Fruit fly (Drosophila melanogaster) whole organism, wandering third instar larva: Measurements from ENCODE around the gene CG17568.

Source experiments
- Abd-B ChIP-seq: fragments of >200 bp; optimal IDR thresholded peaks from 2 replicates; lab custom pipeline; 2017; ENCODE audit warnings: missing biosample characterization, missing genetic modification characterization
- CG32264 ChIP-seq: fragments of 200-800 bp; sonication (Bioruptor generic); optimal IDR thresholded peaks from 2 replicates; lab custom pipeline; 2016; ENCODE audit warnings: missing biosample characterization, missing genetic modification characterization
- CG9705 ChIP-seq: fragments of 200-800 bp; sonication (Bioruptor generic); optimal IDR thresholded peaks from 2 replicates; lab custom pipeline; 2018; ENCODE audit warnings: missing biosample characterization, mild to moderate bottlenecking, missing genetic modification characterization
- CrebA ChIP-seq: fragments of 200-800 bp; sonication (Bioruptor generic); optimal IDR thresholded peaks from 2 replicates; lab custom pipeline; 2016; ENCODE audit warnings: missing biosample characterization, mild to moderate bottlenecking, missing genetic modification characterization, borderline replicate concordance
- Dfd ChIP-seq: fragments of >200 bp; optimal IDR thresholded peaks from 2 replicates; lab custom pipeline; 2017; ENCODE audit warnings: missing biosample characterization, missing genetic modification characterization
- Dif ChIP-seq: fragments of 200-275, 200-300 bp; sonication (Bioruptor generic); optimal IDR thresholded peaks from 2 replicates; lab custom pipeline; 2018; ENCODE audit warnings: missing biosample characterization, missing genetic modification characterization; ENCODE audit not compliant: partially characterized antibody
- GATAd ChIP-seq: sonication (Bioruptor generic); optimal IDR thresholded peaks from 2 replicates; lab custom pipeline; 2016; ENCODE audit warnings: missing biosample characterization, missing genetic modification characterization
- HLH106 ChIP-seq: fragments of 200-800 bp; optimal IDR thresholded peaks from 3 replicates; lab custom pipeline; 2019; ENCODE audit warnings: missing biosample characterization, mild to moderate bottlenecking, missing genetic modification characterization, moderate library complexity
- Hnf4 ChIP-seq: fragments of 200-800 bp; sonication (Bioruptor generic); optimal IDR thresholded peaks from 2 replicates; lab custom pipeline; 2016; ENCODE audit warnings: missing biosample characterization, mild to moderate bottlenecking, missing genetic modification characterization
- Hr78 ChIP-seq: fragments of >200 bp; optimal IDR thresholded peaks from 2 replicates; lab custom pipeline; 2017; ENCODE audit warnings: missing biosample characterization, missing genetic modification characterization
- Hr83 ChIP-seq: fragments of 200-300 bp; sonication (Bioruptor generic); optimal IDR thresholded peaks from 2 replicates; lab custom pipeline; 2016; ENCODE audit warnings: missing biosample characterization, mild to moderate bottlenecking, missing genetic modification characterization, moderate library complexity; ENCODE audit not compliant: poor library complexity, severe bottlenecking
- Jra ChIP-seq: sonication (Bioruptor generic); optimal IDR thresholded peaks from 2 replicates; lab custom pipeline; 2016; ENCODE audit warnings: missing biosample characterization, missing genetic modification characterization
- Mio ChIP-seq: sonication (Bioruptor generic); optimal IDR thresholded peaks from 2 replicates; lab custom pipeline; 2016; ENCODE audit warnings: missing biosample characterization, missing genetic modification characterization
- Myc ChIP-seq: fragments of >200 bp; optimal IDR thresholded peaks from 2 replicates; lab custom pipeline; 2017
- N ChIP-seq: fragments of >200 bp; optimal IDR thresholded peaks from 2 replicates; lab custom pipeline; 2018; ENCODE audit warnings: missing biosample characterization, missing external identifiers, missing genetic modification characterization
- OdsH ChIP-seq: fragments of 200-800 bp; sonication (Bioruptor generic); optimal IDR thresholded peaks from 2 replicates; lab custom pipeline; 2016; ENCODE audit warnings: missing biosample characterization, mild to moderate bottlenecking, missing genetic modification characterization
- Rel ChIP-seq, 2 experiments: fragments of 200-800 bp; sonication (Bioruptor generic) in 1 of 2; optimal IDR thresholded peaks; 2 replicates in 1 of 2; 3 replicates in 1 of 2; lab custom pipeline; 2016 to 2019; ENCODE audit warnings: mild to moderate bottlenecking in 2 of 2, missing biosample characterization in 2 of 2, missing genetic modification characterization in 2 of 2, moderate library complexity in 1 of 2
- Sp1 ChIP-seq: fragments of 200-800 bp; sonication (Bioruptor generic); optimal IDR thresholded peaks from 3 replicates; lab custom pipeline; 2019; ENCODE audit warnings: missing biosample characterization, mild to moderate bottlenecking, missing genetic modification characterization, moderate library complexity
- Vsx2 ChIP-seq: fragments of 200-300, 225-300 bp; sonication (Bioruptor generic); optimal IDR thresholded peaks from 2 replicates; lab custom pipeline; 2018; ENCODE audit warnings: missing biosample characterization, missing genetic modification characterization; ENCODE audit not compliant: partially characterized antibody
- br ChIP-seq: fragments of 200-800 bp; sonication (Bioruptor generic); optimal IDR thresholded peaks from 2 replicates; lab custom pipeline; 2016; ENCODE audit warnings: missing biosample characterization, missing genetic modification characterization
- brk ChIP-seq: fragments of 200-800 bp; sonication (Bioruptor generic); optimal IDR thresholded peaks from 2 replicates; lab custom pipeline; 2016; ENCODE audit warnings: missing biosample characterization, mild to moderate bottlenecking, missing genetic modification characterization
- dl ChIP-seq, 2 experiments: fragments of 175-275, 200-275 bp in 1 of 2; fragments of 200-275 bp in 1 of 2; sonication (Bioruptor generic); optimal IDR thresholded peaks; lab custom pipeline; 2018; ENCODE audit warnings: mild to moderate bottlenecking in 2 of 2, missing biosample characterization in 2 of 2, missing genetic modification characterization in 2 of 2, moderate library complexity in 2 of 2; ENCODE audit not compliant: partially characterized antibody in 2 of 2, insufficient read depth in 1 of 2
- dmrt93B ChIP-seq: fragments of 200-800 bp; sonication (Bioruptor generic); optimal IDR thresholded peaks from 2 replicates; lab custom pipeline; 2018; ENCODE audit warnings: missing biosample characterization, mild to moderate bottlenecking, missing genetic modification characterization
- dsf ChIP-seq: sonication (Bioruptor generic); optimal IDR thresholded peaks from 2 replicates; lab custom pipeline; 2016; ENCODE audit warnings: missing biosample characterization, missing genetic modification characterization, borderline replicate concordance
- ey ChIP-seq: fragments of 200-800 bp; sonication (Bioruptor generic); optimal IDR thresholded peaks from 2 replicates; lab custom pipeline; 2016; ENCODE audit warnings: missing biosample characterization, missing genetic modification characterization
- foxo ChIP-seq, 2 experiments: fragments of 200-800 bp; sonication (Bioruptor generic); optimal IDR thresholded peaks; 2 replicates in 1 of 2; 3 replicates in 1 of 2; lab custom pipeline; 2016 to 2017; ENCODE audit warnings: missing biosample characterization in 2 of 2, missing genetic modification characterization in 2 of 2
- fru ChIP-seq: fragments of 200-800 bp; sonication (Bioruptor generic); optimal IDR thresholded peaks from 3 replicates; lab custom pipeline; 2016; ENCODE audit warnings: missing biosample characterization, mild to moderate bottlenecking, missing genetic modification characterization
- h ChIP-seq: fragments of 200-800 bp; sonication (Bioruptor generic); optimal IDR thresholded peaks from 3 replicates; lab custom pipeline; 2016; ENCODE audit warnings: missing biosample characterization, mild to moderate bottlenecking, missing genetic modification characterization
- jim ChIP-seq: fragments of 175-275, 200-325 bp; sonication (Bioruptor generic); optimal IDR thresholded peaks from 2 replicates; lab custom pipeline; 2016; ENCODE audit warnings: missing biosample characterization, mild to moderate bottlenecking, missing genetic modification characterization
- lola ChIP-seq: fragments of >200 bp; optimal IDR thresholded peaks from 2 replicates; lab custom pipeline; 2017; ENCODE audit warnings: missing biosample characterization, missing genetic modification characterization
- pan ChIP-seq: fragments of >200 bp; optimal IDR thresholded peaks from 2 replicates; lab custom pipeline; 2017
- psq ChIP-seq: fragments of 200-800 bp; sonication (Bioruptor generic); optimal IDR thresholded peaks from 3 replicates; lab custom pipeline; 2017; ENCODE audit warnings: missing biosample characterization, mild to moderate bottlenecking, missing genetic modification characterization, moderate library complexity
- rgr ChIP-seq: fragments of 200-800 bp; sonication (Bioruptor generic); optimal IDR thresholded peaks from 3 replicates; lab custom pipeline; 2016; ENCODE audit warnings: missing biosample characterization, mild to moderate bottlenecking, missing genetic modification characterization
- sage ChIP-seq: fragments of 200-800 bp; sonication (Bioruptor generic); optimal IDR thresholded peaks from 2 replicates; lab custom pipeline; 2016; ENCODE audit warnings: missing biosample characterization, mild to moderate bottlenecking, missing genetic modification characterization
- sv ChIP-seq: fragments of 200-800 bp; sonication (Bioruptor generic); optimal IDR thresholded peaks from 3 replicates; lab custom pipeline; 2016; ENCODE audit warnings: missing biosample characterization, missing genetic modification characterization
- tai ChIP-seq: sonication (Bioruptor generic); optimal IDR thresholded peaks from 2 replicates; lab custom pipeline; 2016; ENCODE audit warnings: missing biosample characterization, missing genetic modification characterization
- usp ChIP-seq: fragments of >200 bp; optimal IDR thresholded peaks from 2 replicates; lab custom pipeline; 2017; ENCODE audit warnings: missing biosample characterization, missing genetic modification characterization
- woc ChIP-seq: sonication (Bioruptor generic); optimal IDR thresholded peaks from 2 replicates; lab custom pipeline; 2016; ENCODE audit warnings: missing biosample characterization, mild to moderate bottlenecking, missing genetic modification characterization

Gene CG17568

dm6 chr2L:19198402-19198801 is 16.9 kb upstream of the CG17568 start:
- TF ChIP-seq dsf (no peak), N (GFP tag; lab: Kevin White, UChicago) (no peak), CG9705 (no peak), tai (GFP tag; lab: Kevin White, UChicago) (no peak), h (GFP tag; lab: Kevin White, UChicago) (no peak), GATAd (GFP tag; lab: Kevin White, UChicago) (no peak), Jra (no peak), HLH106 (tag; lab: Kevin White, UChicago) (no peak), Myc (no peak), woc (GFP tag; lab: Kevin White, UChicago) (no peak), dmrt93B (no peak), ey (GFP tag; lab: Kevin White, UChicago) (no peak), Abd-B (GFP tag; lab: Kevin White, UChicago) (no peak), sage (no peak), Dif (GFP tag; lab: Kevin White, UChicago) (no peak), br (GFP tag; lab: Kevin White, UChicago) (no peak), lola (no peak), OdsH (GFP tag; lab: Kevin White, UChicago) (no peak), foxo (GFP tag; optimal IDR thresholded peaks at IDR 0.05; lab: Kevin White, UChicago) (no peak), rgr (GFP tag; lab: Kevin White, UChicago) (no peak)

dm6 chr2L:19196443-19197044 is 15.0 kb upstream of the CG17568 start:
- TF ChIP-seq CrebA (peak; percentile 24), psq (GFP tag; lab: Kevin White, UChicago) (peak; percentile 80), Hr83 (no peak), Vsx2 (GFP tag; lab: Kevin White, UChicago) (no peak), foxo (GFP tag; optimal IDR thresholded peaks at IDR 0.05; lab: Kevin White, UChicago) (peak; percentile 15 to 90), rgr (GFP tag; lab: Kevin White, UChicago) (peak; percentile 84), GATAd (GFP tag; lab: Kevin White, UChicago) (peak; percentile 40), dl (GFP tag; optimal IDR thresholded peaks at IDR 0.05; lab: Kevin White, UChicago; ENCODE audit: insufficient read depth in 1 of 2, partially characterized antibody in 2 of 2) (no peak), HLH106 (tag; lab: Kevin White, UChicago) (peak; percentile 87), CG32264 (peak; percentile 68), jim (GFP tag; lab: Kevin White, UChicago) (no peak), Rel (GFP tag; optimal IDR thresholded peaks at IDR 0.05; lab: Kevin White, UChicago) (peak; percentile 66), Rel (tag; optimal IDR thresholded peaks at IDR 0.05; lab: Kevin White, UChicago) (peak; percentile 66), tai (GFP tag; lab: Kevin White, UChicago) (no peak), CG9705 (peak; percentile 80), Abd-B (GFP tag; lab: Kevin White, UChicago) (no peak), br (GFP tag; lab: Kevin White, UChicago) (peak; percentile 88), Mio (GFP tag; lab: Kevin White, UChicago) (peak; percentile 32), lola (no peak), sv (GFP tag; lab: Kevin White, UChicago) (no peak), h (GFP tag; lab: Kevin White, UChicago) (peak; percentile 91), usp (GFP tag; lab: Kevin White, UChicago) (no peak), pan (lab: Kevin White, UChicago) (no peak), fru (peak; percentile 92), Hnf4 (GFP tag; lab: Kevin White, UChicago) (peak; percentile 86), sage (peak; percentile 35), woc (GFP tag; lab: Kevin White, UChicago) (peak; percentile 79), Jra (peak; percentile 74), ey (GFP tag; lab: Kevin White, UChicago) (peak; percentile 86), Dif (GFP tag; lab: Kevin White, UChicago) (no peak), Hr78 (GFP tag; lab: Kevin White, UChicago) (no peak), N (GFP tag; lab: Kevin White, UChicago) (no peak), Dfd (GFP tag; lab: Kevin White, UChicago) (no peak), OdsH (GFP tag; lab: Kevin White, UChicago) (peak; percentile 84), dmrt93B (peak; percentile 72), brk (GFP tag; lab: Kevin White, UChicago) (peak; percentile 68), dsf (peak; percentile 10), Myc (no peak), Sp1 (GFP tag; lab: Kevin White, UChicago) (peak; percentile 84)
